Fruit fly (Drosophila melanogaster) whole organism, embryonic: ENCODE data around the gene Crys.

Experiments
- Abd-B ChIP-seq: fragments of 200-800 bp; sonication (Bioruptor generic); optimal IDR thresholded peaks from 2 replicates; lab custom pipeline; 2018; ENCODE audit warnings: missing biosample characterization, mild to moderate bottlenecking, missing genetic modification characterization, moderate library complexity
- Awh ChIP-seq: fragments of 200-800 bp; sonication (Bioruptor generic); IDR thresholded peaks from 2 replicates; pipeline ENCODE4, ENCODE4 v1.3.6; 2022; ENCODE audit warnings: missing biosample characterization, missing genetic modification characterization
- CG11504 ChIP-seq: fragments of 200-800 bp; sonication (Bioruptor generic); optimal IDR thresholded peaks from 3 replicates; lab custom pipeline; 2019; ENCODE audit warnings: missing biosample characterization, mild to moderate bottlenecking, missing genetic modification characterization, moderate library complexity
- CG12299 ChIP-seq: fragments of 200-800 bp; sonication (Bioruptor generic); optimal IDR thresholded peaks from 2 replicates; lab custom pipeline; 2018; ENCODE audit warnings: missing biosample characterization, mild to moderate bottlenecking, missing genetic modification characterization
- CG14050 ChIP-seq: fragments of 200-800 bp; sonication (Bioruptor generic); IDR thresholded peaks from 3 replicates; pipeline ENCODE4 v1.3.6; 2022; ENCODE audit warnings: missing biosample characterization, missing genetic modification characterization
- CG14441 ChIP-seq: fragments of 200-800 bp; sonication (Bioruptor generic); IDR thresholded peaks from 2 replicates; pipeline ENCODE4 v1.3.6; 2022; ENCODE audit warnings: missing biosample characterization, missing genetic modification characterization
- CG1529 ChIP-seq: fragments of 200-800 bp; sonication (Bioruptor generic); optimal IDR thresholded peaks from 3 replicates; lab custom pipeline; 2018; ENCODE audit warnings: missing biosample characterization, missing genetic modification characterization
- CG1603 ChIP-seq: fragments of 200-800 bp; sonication (Bioruptor generic); optimal IDR thresholded peaks from 2 replicates; lab custom pipeline; 2019; ENCODE audit warnings: missing biosample characterization, mild to moderate bottlenecking, missing genetic modification characterization, moderate library complexity
- CG17912 ChIP-seq: fragments of 200-800 bp; sonication (Bioruptor generic); optimal IDR thresholded peaks from 2 replicates; lab custom pipeline; 2018; ENCODE audit warnings: missing biosample characterization, mild to moderate bottlenecking, missing genetic modification characterization
- CG1792 ChIP-seq: fragments of 200-800 bp; sonication (Bioruptor generic); optimal IDR thresholded peaks from 2 replicates; lab custom pipeline; 2016; ENCODE audit warnings: missing biosample characterization, missing genetic modification characterization
- CG2199 ChIP-seq: fragments of 200-800 bp; sonication (Bioruptor generic); IDR thresholded peaks from 3 replicates; pipeline ENCODE4 v1.3.6; 2022; ENCODE audit warnings: missing biosample characterization, missing genetic modification characterization
- CG30403 ChIP-seq: fragments of 200-800 bp; sonication (Bioruptor generic); optimal IDR thresholded peaks from 3 replicates; lab custom pipeline; 2016; ENCODE audit warnings: missing biosample characterization, missing genetic modification characterization
- CG32532 ChIP-seq: fragments of 200-800 bp; sonication (Bioruptor generic); IDR thresholded peaks from 2 replicates; pipeline ENCODE4 v1.3.6; 2022; ENCODE audit warnings: missing biosample characterization, missing genetic modification characterization
- CG6175 ChIP-seq: fragments of 200-800 bp; sonication (Bioruptor generic); IDR thresholded peaks from 3 replicates; pipeline ENCODE4 v1.3.6; 2022; ENCODE audit warnings: missing biosample characterization, missing genetic modification characterization
- CG6654 ChIP-seq: fragments of 200-800 bp; sonication (Bioruptor generic); optimal IDR thresholded peaks from 2 replicates; lab custom pipeline; 2017; ENCODE audit warnings: missing biosample characterization, mild to moderate bottlenecking, missing genetic modification characterization
- CG7745 ChIP-seq: fragments of 200-800 bp; sonication (Bioruptor generic); optimal IDR thresholded peaks from 2 replicates; lab custom pipeline; 2018; ENCODE audit warnings: missing biosample characterization, mild to moderate bottlenecking, missing genetic modification characterization, moderate library complexity
- CG8089 ChIP-seq: fragments of 200-800 bp; sonication (Bioruptor generic); optimal IDR thresholded peaks from 3 replicates; lab custom pipeline; 2016; ENCODE audit warnings: missing biosample characterization, missing genetic modification characterization
- CG8388 ChIP-seq: fragments of 200-800 bp; sonication (Bioruptor generic); optimal IDR thresholded peaks from 2 replicates; lab custom pipeline; 2019; ENCODE audit warnings: missing biosample characterization, mild to moderate bottlenecking, missing genetic modification characterization, moderate library complexity
- CG9817 ChIP-seq: fragments of 200-800 bp; sonication (Bioruptor generic); optimal IDR thresholded peaks from 2 replicates; lab custom pipeline; 2018; ENCODE audit warnings: missing biosample characterization, mild to moderate bottlenecking, missing genetic modification characterization, moderate library complexity
- CTCF ChIP-seq: fragments of 200-800 bp; sonication (Bioruptor generic); optimal IDR thresholded peaks from 2 replicates; lab custom pipeline; 2017; ENCODE audit warnings: missing biosample characterization, mild to moderate bottlenecking, missing genetic modification characterization, moderate library complexity
- Deaf1 ChIP-seq: fragments of 200-800 bp; optimal IDR thresholded peaks from 3 replicates; lab custom pipeline; 2019; ENCODE audit warnings: missing biosample characterization, mild to moderate bottlenecking, missing genetic modification characterization, moderate library complexity
- E2f2 ChIP-seq: fragments of 200-800 bp; sonication (Bioruptor generic); IDR thresholded peaks from 2 replicates; pipeline ENCODE4 v1.3.6; 2022; ENCODE audit warnings: missing biosample characterization, missing genetic modification characterization
- Gsc ChIP-seq: fragments of 200-800 bp; sonication (Bioruptor generic); IDR thresholded peaks from 2 replicates; pipeline ENCODE4 v1.3.6; 2022; ENCODE audit warnings: missing biosample characterization, missing genetic modification characterization
- HmgZ ChIP-seq: fragments of 200-800 bp; sonication (Bioruptor generic); optimal IDR thresholded peaks from 2 replicates; lab custom pipeline; 2018; ENCODE audit warnings: missing biosample characterization, mild to moderate bottlenecking, missing genetic modification characterization
- Hr51 ChIP-seq, 2 experiments: fragments of 200-800 bp; sonication (Bioruptor generic); optimal IDR thresholded peaks; 2 replicates in 1 of 2; 3 replicates in 1 of 2; lab custom pipeline; 2016 to 2018; ENCODE audit warnings: missing biosample characterization in 2 of 2, missing genetic modification characterization in 2 of 2, mild to moderate bottlenecking in 1 of 2, moderate library complexity in 1 of 2
- Myb ChIP-seq: fragments of 200-800 bp; sonication (Bioruptor generic); optimal IDR thresholded peaks from 2 replicates; lab custom pipeline; 2016; ENCODE audit warnings: missing biosample characterization, missing genetic modification characterization
- Poxn ChIP-seq: fragments of 200-800 bp; sonication (Bioruptor generic); IDR thresholded peaks from 2 replicates; pipeline ENCODE4 v1.3.6; 2022; ENCODE audit warnings: missing biosample characterization, missing genetic modification characterization
- Stat92E ChIP-seq, 3 experiments: fragments of >200 bp in 2 of 3; fragments of 200-800 bp in 1 of 3; sonication (Bioruptor generic) in 1 of 3; optimal IDR thresholded peaks; 2 replicates each; lab custom pipeline; 2017 to 2019; ENCODE audit warnings: missing biosample characterization in 3 of 3, missing genetic modification characterization in 3 of 3, mild to moderate bottlenecking in 1 of 3, moderate library complexity in 1 of 3
- Xrp1 ChIP-seq: fragments of 200-800 bp; sonication (Bioruptor generic); IDR thresholded peaks from 2 replicates; pipeline ENCODE4 v1.3.6; 2022; ENCODE audit warnings: missing biosample characterization, missing genetic modification characterization
- al ChIP-seq: fragments of 200-800 bp; sonication (Bioruptor generic); IDR thresholded peaks from 2 replicates; pipeline ENCODE4 v1.3.6; 2022; ENCODE audit warnings: missing biosample characterization, missing genetic modification characterization
- amos ChIP-seq: fragments of 200-800 bp; sonication (Bioruptor generic); IDR thresholded peaks from 2 replicates; pipeline ENCODE4 v1.3.6; 2022; ENCODE audit warnings: missing biosample characterization, missing genetic modification characterization; ENCODE audit not compliant: partially characterized antibody
- aop ChIP-seq: fragments of 200-800 bp; sonication (Bioruptor generic); IDR thresholded peaks from 2 replicates; pipeline ENCODE4 v1.3.6; 2022; ENCODE audit warnings: missing biosample characterization, missing genetic modification characterization
- ap ChIP-seq: fragments of 200-800 bp; sonication (Bioruptor generic); IDR thresholded peaks from 2 replicates; pipeline ENCODE4 v1.3.6; 2022; ENCODE audit warnings: missing biosample characterization, missing genetic modification characterization
- chinmo ChIP-seq: fragments of 200-800 bp; sonication (Bioruptor generic); IDR thresholded peaks from 4 replicates; pipeline ENCODE4 v1.3.6; 2022; ENCODE audit warnings: missing biosample characterization, missing genetic modification characterization; ENCODE audit not compliant: partially characterized antibody
- croc ChIP-seq: fragments of 200-800 bp; sonication (Bioruptor generic); conservative IDR thresholded peaks from 3 replicates; pipeline ENCODE4 v1.3.6; 2022; ENCODE audit warnings: missing biosample characterization, missing genetic modification characterization
- dimm ChIP-seq: fragments of 200-800 bp; sonication (Bioruptor generic); IDR thresholded peaks from 2 replicates; pipeline ENCODE4 v1.3.6; 2022; ENCODE audit warnings: missing biosample characterization, missing genetic modification characterization
- dmrt11E ChIP-seq: fragments of 200-800 bp; sonication (Bioruptor generic); optimal IDR thresholded peaks from 3 replicates; lab custom pipeline; 2018; ENCODE audit warnings: missing biosample characterization, mild to moderate bottlenecking, missing genetic modification characterization, moderate library complexity
- dpn ChIP-seq, 2 experiments: fragments of 200-800 bp; sonication (Bioruptor generic); optimal IDR thresholded peaks; 3 replicates each; lab custom pipeline; 2016; ENCODE audit warnings: missing biosample characterization in 2 of 2, missing genetic modification characterization in 2 of 2
- eve ChIP-seq, 2 experiments: fragments of >200 bp; optimal IDR thresholded peaks; 2 replicates each; lab custom pipeline; 2017; ENCODE audit warnings: missing biosample characterization in 2 of 2, missing genetic modification characterization in 2 of 2
- exex ChIP-seq: fragments of 200-800 bp; sonication (Bioruptor generic); optimal IDR thresholded peaks from 4 replicates; lab custom pipeline; 2018; ENCODE audit warnings: missing biosample characterization, mild to moderate bottlenecking, missing genetic modification characterization, moderate library complexity
- gce ChIP-seq: fragments of 200-800 bp; sonication (Bioruptor generic); IDR thresholded peaks from 3 replicates; pipeline ENCODE4 v1.3.6; 2022; ENCODE audit warnings: missing biosample characterization, missing genetic modification characterization
- grn ChIP-seq: fragments of 200-800 bp; sonication (Bioruptor generic); optimal IDR thresholded peaks from 3 replicates; lab custom pipeline; 2017; ENCODE audit warnings: missing biosample characterization, missing genetic modification characterization
- insv ChIP-seq, 2 experiments: fragments of 200-800 bp; sonication (Bioruptor generic); optimal IDR thresholded peaks; 3 replicates each; lab custom pipeline; 2016 to 2018; ENCODE audit warnings: missing biosample characterization in 2 of 2, missing genetic modification characterization in 2 of 2
- lab ChIP-seq: fragments of 200-800 bp; sonication (Bioruptor generic); optimal IDR thresholded peaks from 3 replicates; lab custom pipeline; 2017; ENCODE audit warnings: missing biosample characterization, missing genetic modification characterization, mild to moderate bottlenecking, moderate library complexity, missing genetic modification reagents
- lov ChIP-seq, 2 experiments: fragments of 200-800 bp in 1 of 2; fragments of >200 bp in 1 of 2; sonication (Bioruptor generic) in 1 of 2; IDR thresholded peaks in 1 of 2; optimal IDR thresholded peaks in 1 of 2; 2 replicates in 1 of 2; 3 replicates in 1 of 2; pipeline versions ENCODE4 v1.3.6 to Lab custom; 2017 to 2022; ENCODE audit warnings: missing biosample characterization in 1 of 2, missing genetic modification characterization in 1 of 2
- mirr ChIP-seq: fragments of 200-800 bp; sonication (Bioruptor generic); optimal IDR thresholded peaks from 3 replicates; lab custom pipeline; 2018; ENCODE audit warnings: missing biosample characterization, mild to moderate bottlenecking, missing genetic modification characterization
- salm ChIP-seq: fragments of 200-800 bp; sonication (Bioruptor generic); optimal IDR thresholded peaks from 2 replicates; lab custom pipeline; 2018; ENCODE audit warnings: missing biosample characterization, mild to moderate bottlenecking, missing genetic modification characterization
- sim ChIP-seq: fragments of 200-800 bp; sonication (Bioruptor generic); IDR thresholded peaks from 2 replicates; pipeline ENCODE4 v1.3.6; 2022; ENCODE audit warnings: missing biosample characterization, missing genetic modification characterization
- toy ChIP-seq: fragments of 200-800 bp; sonication (Bioruptor generic); IDR thresholded peaks from 2 replicates; pipeline ENCODE4 v1.3.6; 2022; ENCODE audit warnings: missing biosample characterization, missing genetic modification characterization

Gene Crys

DNA sequence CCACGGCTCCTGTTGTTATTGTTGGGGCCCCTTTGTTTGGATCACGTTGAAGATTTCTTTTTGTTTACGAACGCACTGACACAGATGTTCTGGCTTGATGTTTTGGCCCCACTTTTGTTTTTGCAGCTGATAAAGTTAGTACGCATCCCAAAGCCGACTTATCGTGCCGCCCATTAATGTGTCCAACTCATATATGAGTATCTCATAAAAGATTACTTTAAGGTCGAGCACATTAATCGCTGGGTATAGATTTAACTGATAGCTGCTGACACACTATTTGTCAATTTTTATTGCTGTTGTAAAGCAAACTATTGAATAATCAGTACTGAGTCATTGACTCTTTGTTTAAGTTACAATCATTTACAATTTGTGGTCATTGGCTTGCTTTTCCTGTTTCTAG is 1.1 kb upstream of the Crys start (continued):
- TF ChIP-seq grn (GFP tag; lab: Kevin White, UChicago) (peak; percentile 7), CG1792 (no peak), exex (tag; lab: Kevin White, UChicago) (peak; percentile 68), salm (tag; lab: Kevin White, UChicago) (no peak), toy (no peak)
- TF ChIP-seq, all 482 proteins: peak for 6

DNA sequence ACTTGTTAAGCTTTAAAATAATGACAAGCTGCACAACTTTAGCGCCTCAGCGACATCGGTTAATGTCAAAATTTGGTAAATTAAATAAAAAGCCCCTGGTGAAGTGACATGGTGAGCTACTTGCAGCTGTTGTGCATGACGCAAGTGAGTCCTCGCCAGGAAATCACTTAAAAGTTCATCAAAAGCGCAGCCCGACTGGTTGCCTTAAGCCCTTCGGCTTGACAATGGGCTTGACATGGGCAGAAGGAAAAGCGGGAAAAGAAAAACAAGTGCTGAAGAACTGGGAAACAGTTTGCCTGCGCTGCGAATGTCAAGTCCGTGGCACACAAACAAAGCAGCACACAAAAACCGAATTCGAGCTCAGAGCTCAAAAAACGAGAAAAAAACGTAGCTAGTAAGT is 3.7 kb downstream of the Crys start, which contains the start of gene CG16964:
CG16964 (plus strand) TSS at position 301 of the 400 bp plus-strand sequence.
- TF ChIP-seq dpn (GFP tag; optimal IDR thresholded peaks at IDR 0.05; lab: Kevin White, UChicago) (no peak), CG32532 (no peak), Abd-B (no peak), CG11504 (tag; lab: Kevin White, UChicago) (no peak), CG17912 (GFP tag; lab: Kevin White, UChicago) (no peak), lab (GFP tag; lab: Kevin White, UChicago) (no peak), mirr (GFP tag; lab: Kevin White, UChicago) (no peak), grn (GFP tag; lab: Kevin White, UChicago) (no peak), Poxn (GFP tag; lab: Robert Waterston, UW) (no peak), CG14050 (GFP tag; lab: Robert Waterston, UW) (no peak), Stat92E (GFP tag; optimal IDR thresholded peaks at IDR 0.05; lab: Kevin White, UChicago) (no peak), CG8089 (GFP tag; lab: Kevin White, UChicago) (no peak), aop (GFP tag; lab: Robert Waterston, UW) (no peak), dmrt11E (tag; lab: Kevin White, UChicago) (no peak), Deaf1 (tag; lab: Kevin White, UChicago) (no peak), CG6654 (GFP tag; lab: Kevin White, UChicago) (no peak), CG30403 (no peak), sim (GFP tag; lab: Robert Waterston, UW) (no peak)
- TF ChIP-seq, all 482 proteins: peak for 0

dm6 chr2L:11948479-11948878 is 4.5 kb downstream of the Crys start:
- TF ChIP-seq CG7745 (tag; lab: Kevin White, UChicago) (no peak), CG14050 (GFP tag; lab: Robert Waterston, UW) (no peak), CG9817 (peak; percentile 13), gce (no peak), CG6175 (GFP tag; lab: Robert Waterston, UW) (no peak), CG8388 (GFP tag; lab: Kevin White, UChicago) (no peak), Myb (GFP tag; lab: Kevin White, UChicago) (peak; percentile 26), Awh (GFP tag; lab: Robert Waterston, UW) (no peak), amos (GFP tag; lab: Robert Waterston, UW) (peak; percentile 24; the same call in 1 of the 2 replicates), CG1529 (GFP tag; lab: Kevin White, UChicago) (no peak), E2f2 (GFP tag; lab: Robert Waterston, UW) (peak; percentile 79), croc (GFP tag; lab: Robert Waterston, UW) (no peak), eve (GFP tag; optimal IDR thresholded peaks at IDR 0.05; lab: Kevin White, UChicago) (no peak), lov (optimal IDR thresholded peaks at IDR 0.05; lab: Kevin White, UChicago) (no peak), lov (GFP tag; IDR thresholded peaks at IDR 0.05; lab: Robert Waterston, UW) (no peak), ap (GFP tag; lab: Robert Waterston, UW) (no peak), Xrp1 (GFP tag; lab: Robert Waterston, UW) (no peak), al (GFP tag; lab: Robert Waterston, UW) (no peak), CG2199 (GFP tag; lab: Robert Waterston, UW) (0 out of 3 replicates have a peak, but pooled peaks have one; percentile 51), CG14441 (GFP tag; lab: Robert Waterston, UW) (no peak), CTCF (peak; percentile 50), Gsc (GFP tag; lab: Robert Waterston, UW) (no peak), chinmo (GFP tag; lab: Robert Waterston, UW) (0 out of 4 replicates have a peak, but pooled peaks have one; percentile 45), dimm (no peak), HmgZ (tag; lab: Kevin White, UChicago) (no peak), insv (GFP tag; optimal IDR thresholded peaks at IDR 0.05; lab: Kevin White, UChicago) (peak in 1 of 2 experiments; percentile 31), CG1603 (tag; lab: Kevin White, UChicago) (peak; percentile 32), Hr51 (GFP tag; optimal IDR thresholded peaks at IDR 0.05; lab: Kevin White, UChicago) (no peak), CG12299 (tag; lab: Kevin White, UChicago) (no peak)
